Worm (Caenorhabditis elegans) whole organism, L1 larva: Measurements from ENCODE around the gene atgp-1.

Source experiments
- C04F5.9 ChIP-seq: sonication (generic microtip); optimal IDR thresholded peaks from 2 replicates; lab custom pipeline; 2016; ENCODE audit warnings: missing genetic modification characterization, missing compliant biosample characterization
- C34B4.2 ChIP-seq: sonication (generic microtip); optimal IDR thresholded peaks from 2 replicates; lab custom pipeline; 2017; ENCODE audit warnings: mild to moderate bottlenecking, missing genetic modification characterization, missing compliant biosample characterization
- F16B12.6 ChIP-seq: fragments of 150-350 bp; optimal IDR thresholded peaks from 2 replicates; lab custom pipeline; 2014; ENCODE audit warnings: missing biosample characterization, missing genetic modification characterization
- Y116A8C.19 ChIP-seq: sonication (generic microtip); optimal IDR thresholded peaks from 2 replicates; lab custom pipeline; 2016; ENCODE audit warnings: missing compliant biosample characterization, missing genetic modification characterization, borderline replicate concordance
- aha-1 ChIP-seq: fragments of 150-350 bp; optimal IDR thresholded peaks from 2 replicates; lab custom pipeline; 2014; ENCODE audit warnings: missing biosample characterization, missing genetic modification characterization
- alr-1 ChIP-seq: fragments of 200-800 bp; sonication (Bioruptor generic); optimal IDR thresholded peaks from 2 replicates; lab custom pipeline; 2018; ENCODE audit warnings: borderline replicate concordance, mild to moderate bottlenecking, missing genetic modification characterization, missing compliant biosample characterization
- aly-2 ChIP-seq: fragments of 150-350 bp; optimal IDR thresholded peaks from 2 replicates; lab custom pipeline; 2014; ENCODE audit warnings: missing biosample characterization, missing genetic modification characterization
- ama-1 ChIP-seq: fragments of 150-350 bp; optimal IDR thresholded peaks from 2 replicates; lab custom pipeline; 2014
- blmp-1 ChIP-seq: fragments of 150-350 bp; optimal IDR thresholded peaks from 2 replicates; lab custom pipeline; 2014; ENCODE audit warnings: missing biosample characterization, missing genetic modification characterization
- ceh-63 ChIP-seq: fragments of 200-800 bp; sonication (Bioruptor generic); optimal IDR thresholded peaks from 2 replicates; lab custom pipeline; 2018; ENCODE audit warnings: mild to moderate bottlenecking, missing genetic modification characterization, missing compliant biosample characterization
- ceh-82 ChIP-seq, 3 experiments: fragments of 150-350 bp in 1 of 3; sonication (generic microtip) in 2 of 3; optimal IDR thresholded peaks; 2 replicates each; lab custom pipeline; 2014 to 2017; ENCODE audit warnings: missing biosample characterization in 3 of 3, missing genetic modification characterization in 3 of 3
- ces-1 ChIP-seq: fragments of 150-350 bp; optimal IDR thresholded peaks from 2 replicates; lab custom pipeline; 2014; ENCODE audit warnings: missing biosample characterization, missing genetic modification reagents, missing genetic modification characterization
- dpl-1 ChIP-seq, 3 experiments: fragments of 150-350 bp in 2 of 3; sonication (generic microtip) in 1 of 3; optimal IDR thresholded peaks; 2 replicates each; lab custom pipeline; 2014 to 2017; ENCODE audit warnings: missing biosample characterization in 3 of 3, missing genetic modification characterization in 3 of 3, missing genetic modification reagents in 3 of 3
- efl-3 ChIP-seq: fragments of 200-800 bp; sonication (Bioruptor generic); optimal IDR thresholded peaks from 2 replicates; lab custom pipeline; 2018; ENCODE audit warnings: mild to moderate bottlenecking, missing genetic modification characterization, missing compliant biosample characterization
- ets-5 ChIP-seq: fragments of 200-800 bp; sonication (Bioruptor generic); IDR thresholded peaks from 2 replicates; pipeline ENCODE4 v1.3.6; 2022; ENCODE audit warnings: missing genetic modification characterization, missing compliant biosample characterization
- fkh-10 ChIP-seq: sonication (generic microtip); optimal IDR thresholded peaks from 2 replicates; lab custom pipeline; 2017; ENCODE audit warnings: missing biosample characterization, missing genetic modification reagents, missing genetic modification characterization
- fkh-4 ChIP-seq: sonication (generic microtip); optimal IDR thresholded peaks from 2 replicates; lab custom pipeline; 2016; ENCODE audit warnings: missing compliant biosample characterization, missing genetic modification characterization, borderline replicate concordance
- fos-1 ChIP-seq: fragments of 150-350 bp; optimal IDR thresholded peaks from 2 replicates; lab custom pipeline; 2014; ENCODE audit warnings: missing biosample characterization, missing genetic modification characterization
- hlh-17 ChIP-seq: fragments of 200-800 bp; sonication (Bioruptor generic); optimal IDR thresholded peaks from 2 replicates; lab custom pipeline; 2018; ENCODE audit warnings: missing genetic modification characterization, mild to moderate bottlenecking, missing compliant biosample characterization, moderate library complexity, borderline replicate concordance
- hpl-2 ChIP-seq: fragments of 150-350 bp; optimal IDR thresholded peaks from 2 replicates; lab custom pipeline; 2014; ENCODE audit warnings: missing biosample characterization, missing genetic modification reagents, missing genetic modification characterization
- irx-1 ChIP-seq: sonication (generic microtip); optimal IDR thresholded peaks from 2 replicates; lab custom pipeline; 2016; ENCODE audit warnings: missing genetic modification characterization, missing compliant biosample characterization
- lin-14 ChIP-seq: fragments of 200-800 bp; sonication (Bioruptor generic); optimal IDR thresholded peaks from 2 replicates; lab custom pipeline; 2018; ENCODE audit warnings: mild to moderate bottlenecking, missing genetic modification characterization, moderate library complexity, missing compliant biosample characterization
- lin-35 ChIP-seq, 2 experiments: fragments of 150-350 bp; optimal IDR thresholded peaks; 2 replicates each; lab custom pipeline; 2014; ENCODE audit warnings: missing biosample characterization in 2 of 2, missing genetic modification characterization in 2 of 2, missing genetic modification reagents in 2 of 2
- lin-39 ChIP-seq: fragments of 150-350 bp; optimal IDR thresholded peaks from 2 replicates; lab custom pipeline; 2014; ENCODE audit warnings: missing biosample characterization, missing genetic modification reagents, missing genetic modification characterization
- lsy-2 ChIP-seq, 2 experiments: fragments of 150-350 bp; optimal IDR thresholded peaks; 2 replicates each; lab custom pipeline; 2014; ENCODE audit warnings: missing biosample characterization in 2 of 2, missing genetic modification characterization in 2 of 2
- mab-9 ChIP-seq: fragments of 200-800 bp; sonication (Bioruptor generic); IDR thresholded peaks from 2 replicates; pipeline ENCODE4 v1.3.6; 2022; ENCODE audit warnings: missing genetic modification reagents, missing genetic modification characterization, missing compliant biosample characterization
- mdl-1 ChIP-seq, 2 experiments: fragments of 150-350 bp; optimal IDR thresholded peaks; 2 replicates each; lab custom pipeline; 2014 to 2017; ENCODE audit warnings: missing biosample characterization in 2 of 2, missing genetic modification characterization in 2 of 2, inconsistent platforms in 1 of 2
- mef-2 ChIP-seq: fragments of 150-350 bp; optimal IDR thresholded peaks from 2 replicates; lab custom pipeline; 2014; ENCODE audit warnings: missing biosample characterization, missing genetic modification characterization
- nhr-12 ChIP-seq: sonication (generic microtip); optimal IDR thresholded peaks from 2 replicates; lab custom pipeline; 2017; ENCODE audit warnings: missing biosample characterization, missing genetic modification characterization
- nhr-237 ChIP-seq: fragments of 150-350 bp; optimal IDR thresholded peaks from 2 replicates; lab custom pipeline; 2014; ENCODE audit warnings: missing biosample characterization, missing genetic modification characterization
- nhr-47 ChIP-seq: sonication (generic microtip); optimal IDR thresholded peaks from 2 replicates; lab custom pipeline; 2016; ENCODE audit warnings: mild to moderate bottlenecking, missing genetic modification characterization, moderate library complexity, missing compliant biosample characterization
- nhr-76 ChIP-seq: sonication (generic microtip); optimal IDR thresholded peaks from 2 replicates; lab custom pipeline; 2017; ENCODE audit warnings: missing biosample characterization, missing genetic modification characterization
- nhr-77 ChIP-seq: fragments of 150-350 bp; optimal IDR thresholded peaks from 2 replicates; lab custom pipeline; 2014; ENCODE audit warnings: missing biosample characterization, missing genetic modification characterization
- nhr-84 ChIP-seq: sonication (generic microtip); optimal IDR thresholded peaks from 2 replicates; lab custom pipeline; 2017; ENCODE audit warnings: missing biosample characterization, missing genetic modification characterization
- pax-3 ChIP-seq: fragments of 200-800 bp; sonication (Bioruptor generic); optimal IDR thresholded peaks from 2 replicates; lab custom pipeline; 2018; ENCODE audit warnings: mild to moderate bottlenecking, missing genetic modification characterization, moderate library complexity, missing compliant biosample characterization
- pqm-1 ChIP-seq: sonication (generic microtip); optimal IDR thresholded peaks from 3 replicates; lab custom pipeline; 2017; ENCODE audit warnings: missing biosample characterization, missing genetic modification characterization
- skn-1 ChIP-seq: fragments of 150-350 bp; optimal IDR thresholded peaks from 2 replicates; lab custom pipeline; 2014; ENCODE audit warnings: missing biosample characterization, missing genetic modification characterization
- snpc-4 ChIP-seq: fragments of 150-350 bp; optimal IDR thresholded peaks from 2 replicates; lab custom pipeline; 2014; ENCODE audit warnings: missing biosample characterization, missing genetic modification characterization
- snu-23 ChIP-seq: sonication (generic microtip); optimal IDR thresholded peaks from 2 replicates; lab custom pipeline; 2016; ENCODE audit warnings: missing genetic modification characterization, missing compliant biosample characterization
- sox-4 ChIP-seq: sonication (generic microtip); optimal IDR thresholded peaks from 2 replicates; lab custom pipeline; 2016; ENCODE audit warnings: missing genetic modification characterization, missing compliant biosample characterization
- tlp-1 ChIP-seq: fragments of 150-350 bp; optimal IDR thresholded peaks from 2 replicates; lab custom pipeline; 2014; ENCODE audit warnings: missing biosample characterization, missing genetic modification characterization
- unc-30 ChIP-seq: sonication (generic microtip); optimal IDR thresholded peaks from 2 replicates; lab custom pipeline; 2017; ENCODE audit warnings: missing biosample characterization, missing genetic modification characterization
- unc-86 ChIP-seq: sonication (generic microtip); optimal IDR thresholded peaks from 2 replicates; lab custom pipeline; 2016; ENCODE audit warnings: missing genetic modification characterization, missing compliant biosample characterization
- unc-98 ChIP-seq: fragments of 200-800 bp; sonication (Bioruptor generic); IDR thresholded peaks from 2 replicates; pipeline ENCODE4 v1.3.6; 2022; ENCODE audit warnings: missing genetic modification characterization, missing compliant biosample characterization
- xbp-1 ChIP-seq: sonication (generic microtip); optimal IDR thresholded peaks from 2 replicates; lab custom pipeline; 2016; ENCODE audit warnings: missing genetic modification characterization, missing compliant biosample characterization
- zip-4 ChIP-seq: fragments of 200-800 bp; sonication (Bioruptor generic); optimal IDR thresholded peaks from 2 replicates; lab custom pipeline; 2018; ENCODE audit warnings: mild to moderate bottlenecking, missing genetic modification characterization, moderate library complexity, missing compliant biosample characterization
- ztf-4 ChIP-seq: fragments of 150-350 bp; optimal IDR thresholded peaks from 2 replicates; lab custom pipeline; 2014; ENCODE audit warnings: missing biosample characterization, missing genetic modification characterization

atgp-1 gene

ce11 chrIV:17278363-17278762 is 9.2 kb downstream of the atgp-1 start (continued):
- TF ChIP-seq nhr-84: no peak
- TF ChIP-seq ces-1 (GFP tag; lab: Kevin White, UChicago): peak; percentile 33
- peak; percentile 98 for TF ChIP-seq xbp-1
- peak; percentile 92 for TF ChIP-seq nhr-237 (tag; lab: Kevin White, UChicago)
- TF ChIP-seq fos-1 (tag; lab: Kevin White, UChicago): peak; percentile 94
- peak; percentile 69 for TF ChIP-seq efl-3 (GFP tag; lab: Kevin White, UChicago)
- TF ChIP-seq nhr-77 (tag; lab: Kevin White, UChicago): peak; percentile 98
- TF ChIP-seq nhr-12: no peak
- peak; percentile 94 to 97 (median 95) for TF ChIP-seq ceh-82 (tag; optimal IDR thresholded peaks at IDR 0.05; lab: Kevin White, UChicago)
- TF ChIP-seq fkh-10 (GFP tag; lab: Kevin White, UChicago): peak; percentile 99
- TF ChIP-seq sox-4 (tag; lab: Kevin White, UChicago): peak; percentile 93
- no peak for TF ChIP-seq alr-1
- peak; percentile 99 for TF ChIP-seq unc-86 (tag; lab: Kevin White, UChicago)
- TF ChIP-seq zip-4: peak; percentile 95
- TF ChIP-seq F16B12.6 (tag; lab: Kevin White, UChicago): peak; percentile 49
- peak; percentile 81 for TF ChIP-seq mef-2 (tag; lab: Kevin White, UChicago)
- peak; percentile 70 for TF ChIP-seq snpc-4 (tag; lab: Kevin White, UChicago)
- peak; percentile 99 for TF ChIP-seq pax-3 (tag; lab: Kevin White, UChicago)
- no peak for TF ChIP-seq Y116A8C.19 (tag; lab: Kevin White, UChicago)
- peak; percentile 91 for TF ChIP-seq C04F5.9 (tag; lab: Kevin White, UChicago)
- TF ChIP-seq hlh-17: peak; percentile 23
- peak; percentile 6 to 74 for TF ChIP-seq mdl-1 (tag; optimal IDR thresholded peaks at IDR 0.05; lab: Kevin White, UChicago)
- TF ChIP-seq ets-5 (GFP tag; lab: Robert Waterston, UW): no peak
- TF ChIP-seq lin-35 (GFP tag; optimal IDR thresholded peaks at IDR 0.05; lab: Kevin White, UChicago): peak; percentile 83 to 90
- peak; percentile 90 to 96 for TF ChIP-seq lsy-2 (tag; optimal IDR thresholded peaks at IDR 0.05; lab: Kevin White, UChicago)
- TF ChIP-seq lin-39: peak; percentile 91
- peak; percentile 74 to 80 (median 77) for TF ChIP-seq dpl-1 (GFP tag; optimal IDR thresholded peaks at IDR 0.05; lab: Kevin White, UChicago)
- TF ChIP-seq C34B4.2 (tag; lab: Kevin White, UChicago): peak; percentile 68
- TF ChIP-seq aly-2 (tag; lab: Kevin White, UChicago): peak; percentile 92
- TF ChIP-seq pqm-1 (tag; lab: Kevin White, UChicago): peak; percentile 18
- peak; percentile 99 for TF ChIP-seq snu-23
- peak; percentile 94 for TF ChIP-seq hpl-2 (GFP tag; lab: Kevin White, UChicago)
- no peak for TF ChIP-seq unc-30 (tag; lab: Kevin White, UChicago)
- TF ChIP-seq nhr-47: peak; percentile 99
- TF ChIP-seq irx-1: peak; percentile 96
- TF ChIP-seq tlp-1 (tag; lab: Kevin White, UChicago): no peak
- peak; percentile 95 for TF ChIP-seq ztf-4 (tag; lab: Kevin White, UChicago)
- TF ChIP-seq lin-14 (GFP tag; lab: Kevin White, UChicago): peak; percentile 100
- TF ChIP-seq fkh-4 (tag; lab: Kevin White, UChicago): peak; percentile 86
- peak; percentile 86 for TF ChIP-seq unc-98
- TF ChIP-seq aha-1 (tag; lab: Kevin White, UChicago): peak; percentile 88
- peak; percentile 80 for TF ChIP-seq blmp-1 (tag; lab: Kevin White, UChicago)

- peak; percentile 71 for TF ChIP-seq ceh-63
- no peak for TF ChIP-seq nhr-76
- TF ChIP-seq skn-1: peak; percentile 17
- peak; percentile 50; the same call in 1 of the 2 replicates for TF ChIP-seq mab-9 (GFP tag; lab: Robert Waterston, UW)
- TF ChIP-seq ama-1 (lab: Kevin White, UChicago): peak; percentile 46
Measured at ce11 chrIV:17278861-17279591, 9.9 kb downstream of the atgp-1 start, which contains the start of gene hsp-1. TSS of gene hsp-1 (plus strand) at chrIV:17278959.
